Worm (Caenorhabditis elegans): Measurements from ENCODE around the gene slr-2.

DNA sequence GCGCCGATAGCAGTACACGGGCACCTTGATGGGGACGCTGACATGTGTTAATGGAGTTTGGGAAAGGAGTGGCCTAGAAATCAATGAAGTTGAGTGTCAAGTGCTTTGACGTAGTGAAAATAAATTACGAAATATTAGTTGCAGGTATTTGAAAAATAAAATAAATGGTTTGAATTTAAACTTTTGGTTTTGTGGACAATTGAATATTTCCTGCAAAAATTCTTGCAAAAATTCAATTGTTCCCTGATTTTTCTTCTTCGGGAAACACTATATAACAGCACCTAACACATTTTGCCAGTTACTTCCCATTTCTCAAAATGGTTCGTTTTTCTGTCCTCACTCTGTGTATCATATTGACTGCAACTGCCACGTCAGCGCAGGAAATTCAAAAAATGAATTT, 55.6 kb downstream of the slr-2 start, which contains the start of gene Y37H2A.13:
- no peak for TF ChIP-seq ama-1 (optimal IDR thresholded peaks at IDR 0.05)
- no peak for TF ChIP-seq ceh-13 (GFP tag; optimal IDR thresholded peaks at IDR 0.05)

Measured in whole organism, early embryonic.